Worm (Caenorhabditis elegans) whole organism, mixed stage, embryonic: ENCODE data around the gene T22C8.6.

Experiments used
- ces-1 ChIP-seq: fragments of 150-350 bp; optimal IDR thresholded peaks from 2 replicates; lab custom pipeline; 2014; ENCODE audit warnings: missing biosample characterization, missing genetic modification reagents, missing genetic modification characterization
- lin-13 ChIP-seq: fragments of 150-350 bp; optimal IDR thresholded peaks from 2 replicates; lab custom pipeline; 2014; ENCODE audit warnings: missing biosample characterization, missing genetic modification characterization
- nhr-237 ChIP-seq: fragments of 150-350 bp; optimal IDR thresholded peaks from 2 replicates; lab custom pipeline; 2014; ENCODE audit warnings: missing biosample characterization, missing genetic modification characterization
- nhr-28 ChIP-seq: fragments of 150-350 bp; optimal IDR thresholded peaks from 2 replicates; lab custom pipeline; 2014; ENCODE audit warnings: missing biosample characterization, missing genetic modification characterization
- snpc-4 ChIP-seq: fragments of 150-350 bp; optimal IDR thresholded peaks from 2 replicates; lab custom pipeline; 2014; ENCODE audit warnings: missing biosample characterization, missing genetic modification characterization
- unc-120 ChIP-seq: sonication (generic microtip); optimal IDR thresholded peaks from 2 replicates; lab custom pipeline; 2017; ENCODE audit warnings: missing genetic modification characterization, missing compliant biosample characterization; ENCODE audit not compliant: poor library complexity, severe bottlenecking
- unc-62 ChIP-seq: fragments of 150-350 bp; optimal IDR thresholded peaks from 2 replicates; lab custom pipeline; 2014; ENCODE audit warnings: missing biosample characterization, missing genetic modification reagents, missing genetic modification characterization
- ztf-11 ChIP-seq: fragments of 150-350 bp; optimal IDR thresholded peaks from 2 replicates; lab custom pipeline; 2014; ENCODE audit warnings: missing biosample characterization, missing genetic modification characterization

DNA sequence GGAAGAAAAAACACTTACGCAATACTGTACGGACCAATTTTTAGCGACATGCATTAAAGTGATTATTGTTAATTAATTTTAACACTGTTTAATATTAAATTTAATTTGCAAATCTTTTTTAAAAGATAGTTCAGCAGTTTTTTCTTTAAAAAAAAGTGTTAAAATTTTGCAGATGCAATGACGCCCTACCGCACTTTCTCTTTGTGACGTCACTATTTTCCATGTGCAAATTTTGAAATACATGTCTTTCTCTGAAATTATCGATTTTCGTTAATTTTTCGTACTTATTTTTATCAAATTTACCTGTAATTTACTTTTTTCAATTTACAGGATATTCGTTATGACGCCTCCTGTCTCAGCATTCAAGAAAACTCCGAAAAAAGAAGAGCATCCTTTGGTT is 31.5 kb upstream of the T22C8.6 start, which contains the start of the genes piga-1 and eif-2Bepsilon:
- no peak for TF ChIP-seq unc-120
- TF ChIP-seq nhr-28: no peak
- no peak for TF ChIP-seq unc-62 (GFP tag; lab: Kevin White, UChicago)
- TF ChIP-seq ztf-11: no peak
- TF ChIP-seq nhr-237 (tag; lab: Kevin White, UChicago): no peak
- no peak for TF ChIP-seq snpc-4 (tag; lab: Kevin White, UChicago)
- TF ChIP-seq lin-13 (tag; lab: Kevin White, UChicago): no peak
- no peak for TF ChIP-seq ces-1
